Worm (Caenorhabditis elegans): ENCODE data around the gene srbc-44.

ce11 chrV:12747431-12747830 lies 40.9 kb downstream of the srbc-44 start, which contains the start of gene C15C8.4:
- no peak for TF ChIP-seq tab-1 (GFP tag; IDR thresholded peaks at IDR 0.05)
- no peak for TF ChIP-seq cog-1 (tag; optimal IDR thresholded peaks at IDR 0.05)
- no peak for TF ChIP-seq ztf-23 (GFP tag; IDR thresholded peaks at IDR 0.05)
- no peak for TF ChIP-seq T22C8.4 (GFP tag; IDR thresholded peaks at IDR 0.05)
- TF ChIP-seq ztf-29 (GFP tag; IDR thresholded peaks at IDR 0.05) = no peak
- no peak for TF ChIP-seq ref-1 (GFP tag; conservative IDR thresholded peaks at IDR 0.05)
